Fruit fly (Drosophila melanogaster) whole organism, embryonic: ENCODE data around the gene sit.

Experiments used
- Sry-β ChIP-seq: fragments of 200-800 bp; sonication (Bioruptor generic); optimal IDR thresholded peaks from 2 replicates; lab custom pipeline; 2018; ENCODE audit warnings: missing biosample characterization, mild to moderate bottlenecking, missing genetic modification characterization, moderate library complexity
- ato ChIP-seq: fragments of 200-800 bp; sonication (Bioruptor generic); IDR thresholded peaks from 2 replicates; pipeline ENCODE4 v1.3.6; 2022; ENCODE audit warnings: missing biosample characterization, missing genetic modification characterization; ENCODE audit not compliant: partially characterized antibody
- bigmax ChIP-seq: fragments of 200-800 bp; sonication (Bioruptor generic); optimal IDR thresholded peaks from 2 replicates; lab custom pipeline; 2018; ENCODE audit warnings: missing biosample characterization, mild to moderate bottlenecking, missing genetic modification characterization
- gfzf ChIP-seq: fragments of 200-800 bp; sonication (Bioruptor generic); optimal IDR thresholded peaks from 2 replicates; lab custom pipeline; 2016; ENCODE audit warnings: missing biosample characterization, mild to moderate bottlenecking, missing genetic modification characterization, moderate library complexity

DNA sequence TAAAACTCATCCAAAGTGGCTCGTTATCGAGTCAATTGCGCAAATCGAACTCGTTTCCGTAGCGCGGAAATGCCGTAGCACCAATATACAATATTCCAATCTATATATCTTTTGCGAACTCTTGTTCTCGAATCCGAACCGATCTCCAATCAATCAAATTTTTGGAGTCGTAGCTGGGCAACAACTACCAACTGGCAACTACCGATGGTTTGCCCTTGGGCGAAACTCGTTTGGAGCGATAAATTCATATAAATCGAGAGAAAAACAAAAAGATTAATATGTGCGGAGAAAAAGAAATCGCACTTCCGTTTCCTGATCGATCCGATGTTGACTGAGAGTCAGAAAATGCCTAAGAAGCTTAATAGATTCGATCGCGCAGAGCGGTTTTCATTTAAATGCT lies 3.4 kb upstream of the sit start:
- TF ChIP-seq Sry-β, result no peak
- no peak for TF ChIP-seq bigmax (GFP tag; lab: Kevin White, UChicago)
- TF ChIP-seq gfzf, result no peak
- no peak for TF ChIP-seq ato (GFP tag; lab: Robert Waterston, UW)
